Worm (Caenorhabditis elegans) whole organism, L1 larva: ENCODE data around the gene col-20.
A peak's percentile ranks its signal among the peaks of the same experiment; 100 is the strongest.

Experiments
- C04F5.9 ChIP-seq: sonication (generic microtip); optimal IDR thresholded peaks from 2 replicates; lab custom pipeline; 2016; ENCODE audit warnings: missing genetic modification characterization, missing compliant biosample characterization
- alr-1 ChIP-seq: fragments of 200-800 bp; sonication (Bioruptor generic); optimal IDR thresholded peaks from 2 replicates; lab custom pipeline; 2018; ENCODE audit warnings: borderline replicate concordance, mild to moderate bottlenecking, missing genetic modification characterization, missing compliant biosample characterization
- ceh-63 ChIP-seq: fragments of 200-800 bp; sonication (Bioruptor generic); optimal IDR thresholded peaks from 2 replicates; lab custom pipeline; 2018; ENCODE audit warnings: mild to moderate bottlenecking, missing genetic modification characterization, missing compliant biosample characterization
- ceh-88 ChIP-seq: fragments of 200-800 bp; sonication (Bioruptor generic); IDR thresholded peaks from 2 replicates; pipeline ENCODE4 v1.3.6; 2022; ENCODE audit warnings: missing genetic modification characterization, missing compliant biosample characterization
- ces-1 ChIP-seq: fragments of 150-350 bp; optimal IDR thresholded peaks from 2 replicates; lab custom pipeline; 2014; ENCODE audit warnings: missing biosample characterization, missing genetic modification reagents, missing genetic modification characterization
- dpl-1 ChIP-seq, 3 experiments: fragments of 150-350 bp in 2 of 3; sonication (generic microtip) in 1 of 3; optimal IDR thresholded peaks; 2 replicates each; lab custom pipeline; 2014 to 2017; ENCODE audit warnings: missing biosample characterization in 3 of 3, missing genetic modification characterization in 3 of 3, missing genetic modification reagents in 3 of 3
- efl-1 ChIP-seq, 4 experiments: fragments of 150-350 bp; optimal IDR thresholded peaks in 3 of 4; peaks in 1 of 4; 1 replicate in 1 of 4; 2 replicates in 3 of 4; lab custom pipeline; 2014; ENCODE audit warnings: missing biosample characterization in 2 of 4, missing genetic modification characterization in 2 of 4, missing genetic modification reagents in 2 of 4
- egl-13 ChIP-seq: sonication (generic microtip); optimal IDR thresholded peaks from 2 replicates; lab custom pipeline; 2016; ENCODE audit warnings: missing genotype, missing genetic modification reagents, missing genetic modification characterization, missing compliant biosample characterization
- egl-27 ChIP-seq, 2 experiments: fragments of 150-350 bp in 1 of 2; sonication (generic microtip); optimal IDR thresholded peaks; 3 replicates each; lab custom pipeline; 2017 to 2018; ENCODE audit warnings: missing biosample characterization in 2 of 2, missing genetic modification characterization in 2 of 2, missing genetic modification reagents in 2 of 2
- elt-2 ChIP-seq: sonication (generic microtip); optimal IDR thresholded peaks from 2 replicates; lab custom pipeline; 2016; ENCODE audit warnings: missing genetic modification characterization, mild to moderate bottlenecking, inconsistent platforms, missing compliant biosample characterization, missing genetic modification reagents
- elt-3 ChIP-seq, 6 experiments: fragments of 150-350 bp in 1 of 6; sonication (generic microtip); optimal IDR thresholded peaks; 2 replicates each; lab custom pipeline; 2017 to 2018; ENCODE audit warnings: missing biosample characterization in 6 of 6, missing genetic modification characterization in 6 of 6, inconsistent platforms in 1 of 6
- fkh-8 ChIP-seq: sonication (generic microtip); optimal IDR thresholded peaks from 2 replicates; lab custom pipeline; 2016; ENCODE audit warnings: mild to moderate bottlenecking, missing genetic modification characterization, missing compliant biosample characterization
- isw-1 ChIP-seq: fragments of 200-800 bp; sonication (Bioruptor generic); IDR thresholded peaks from 2 replicates; pipeline ENCODE4 v1.3.6; 2022; ENCODE audit warnings: missing genetic modification characterization, missing compliant biosample characterization
- lin-14 ChIP-seq: fragments of 200-800 bp; sonication (Bioruptor generic); optimal IDR thresholded peaks from 2 replicates; lab custom pipeline; 2018; ENCODE audit warnings: mild to moderate bottlenecking, missing genetic modification characterization, moderate library complexity, missing compliant biosample characterization
- lin-35 ChIP-seq, 2 experiments: fragments of 150-350 bp; optimal IDR thresholded peaks; 2 replicates each; lab custom pipeline; 2014; ENCODE audit warnings: missing biosample characterization in 2 of 2, missing genetic modification characterization in 2 of 2, missing genetic modification reagents in 2 of 2
- lin-39 ChIP-seq: fragments of 150-350 bp; optimal IDR thresholded peaks from 2 replicates; lab custom pipeline; 2014; ENCODE audit warnings: missing biosample characterization, missing genetic modification reagents, missing genetic modification characterization
- mdl-1 ChIP-seq, 2 experiments: fragments of 150-350 bp; optimal IDR thresholded peaks; 2 replicates each; lab custom pipeline; 2014 to 2017; ENCODE audit warnings: missing biosample characterization in 2 of 2, missing genetic modification characterization in 2 of 2, inconsistent platforms in 1 of 2
- mep-1 ChIP-seq: fragments of 150-350 bp; optimal IDR thresholded peaks from 2 replicates; lab custom pipeline; 2014; ENCODE audit warnings: missing biosample characterization, missing genetic modification characterization
- nhr-19 ChIP-seq: fragments of 200-800 bp; sonication (Bioruptor generic); conservative IDR thresholded peaks from 2 replicates; pipeline ENCODE4 v1.3.6; 2022; ENCODE audit warnings: missing genetic modification characterization, missing compliant biosample characterization
- nhr-20 ChIP-seq: sonication (generic microtip); optimal IDR thresholded peaks from 2 replicates; lab custom pipeline; 2016; ENCODE audit warnings: mild to moderate bottlenecking, missing genetic modification characterization, missing compliant biosample characterization
- nhr-237 ChIP-seq: fragments of 150-350 bp; optimal IDR thresholded peaks from 2 replicates; lab custom pipeline; 2014; ENCODE audit warnings: missing biosample characterization, missing genetic modification characterization
- nhr-28 ChIP-seq: fragments of 150-350 bp; optimal IDR thresholded peaks from 2 replicates; lab custom pipeline; 2014; ENCODE audit warnings: missing biosample characterization, missing genetic modification characterization
- nhr-71 ChIP-seq: sonication (generic microtip); optimal IDR thresholded peaks from 2 replicates; lab custom pipeline; 2016; ENCODE audit warnings: mild to moderate bottlenecking, missing genetic modification characterization, moderate library complexity, missing compliant biosample characterization
- nhr-85 ChIP-seq: sonication (generic microtip); peaks from one replicate; lab custom pipeline; 2016; ENCODE audit warnings: missing genetic modification characterization, inconsistent platforms, missing compliant biosample characterization
- nhr-90 ChIP-seq: sonication (generic microtip); optimal IDR thresholded peaks from 2 replicates; lab custom pipeline; 2016; ENCODE audit warnings: mild to moderate bottlenecking, missing genetic modification characterization, missing compliant biosample characterization; ENCODE audit not compliant: poor library complexity
- pqm-1 ChIP-seq: sonication (generic microtip); optimal IDR thresholded peaks from 3 replicates; lab custom pipeline; 2017; ENCODE audit warnings: missing biosample characterization, missing genetic modification characterization
- rnt-1 ChIP-seq: sonication (generic microtip); optimal IDR thresholded peaks from 2 replicates; lab custom pipeline; 2016; ENCODE audit warnings: mild to moderate bottlenecking, missing genetic modification characterization, moderate library complexity, missing compliant biosample characterization
- skn-1 ChIP-seq: fragments of 150-350 bp; optimal IDR thresholded peaks from 2 replicates; lab custom pipeline; 2014; ENCODE audit warnings: missing biosample characterization, missing genetic modification characterization
- snpc-4 ChIP-seq: fragments of 150-350 bp; optimal IDR thresholded peaks from 2 replicates; lab custom pipeline; 2014; ENCODE audit warnings: missing biosample characterization, missing genetic modification characterization
- snu-23 ChIP-seq: sonication (generic microtip); optimal IDR thresholded peaks from 2 replicates; lab custom pipeline; 2016; ENCODE audit warnings: missing genetic modification characterization, missing compliant biosample characterization
- sup-37 ChIP-seq: fragments of 200-800 bp; sonication (Bioruptor generic); optimal IDR thresholded peaks from 2 replicates; lab custom pipeline; 2018; ENCODE audit warnings: mild to moderate bottlenecking, missing genetic modification characterization, missing compliant biosample characterization
- swsn-7 ChIP-seq: sonication (generic microtip); optimal IDR thresholded peaks from 2 replicates; lab custom pipeline; 2016; ENCODE audit warnings: missing genetic modification characterization, missing compliant biosample characterization
- tbx-2 ChIP-seq: sonication (generic microtip); optimal IDR thresholded peaks from 2 replicates; lab custom pipeline; 2016; ENCODE audit warnings: missing genetic modification characterization, missing compliant biosample characterization
- unc-130 ChIP-seq: fragments of 150-350 bp; optimal IDR thresholded peaks from 2 replicates; lab custom pipeline; 2017; ENCODE audit warnings: missing biosample characterization, missing genetic modification characterization, inconsistent platforms
- unc-62 ChIP-seq: fragments of 150-350 bp; optimal IDR thresholded peaks from 2 replicates; lab custom pipeline; 2014; ENCODE audit warnings: missing biosample characterization, missing genetic modification reagents, missing genetic modification characterization
- unc-86 ChIP-seq: sonication (generic microtip); optimal IDR thresholded peaks from 2 replicates; lab custom pipeline; 2016; ENCODE audit warnings: missing genetic modification characterization, missing compliant biosample characterization
- vab-15 ChIP-seq: sonication (generic microtip); optimal IDR thresholded peaks from 2 replicates; lab custom pipeline; 2017; ENCODE audit warnings: missing genotype, mild to moderate bottlenecking, missing genetic modification characterization, missing compliant biosample characterization
- zag-1 ChIP-seq: fragments of 150-350 bp; optimal IDR thresholded peaks from 2 replicates; lab custom pipeline; 2014; ENCODE audit warnings: missing biosample characterization, missing genetic modification characterization

Gene col-20

ce11 chrII:4888527-4889487 lies 18.2 kb upstream of the col-20 start, which contains the start of gene pgm-1 (continued):
- TF ChIP-seq snu-23 (GFP tag; lab: Kevin White, UChicago) (peak; percentile 45), unc-130 (tag; lab: Kevin White, UChicago) (peak; percentile 14), nhr-71 (tag; lab: Kevin White, UChicago) (peak; percentile 70), egl-13 (tag; lab: Kevin White, UChicago) (no peak), isw-1 (no peak), lin-39 (peak; percentile 9), mep-1 (tag; lab: Kevin White, UChicago) (peak; percentile 27)

- no peak for TF ChIP-seq nhr-237 (tag; lab: Kevin White, UChicago)
- TF ChIP-seq unc-62: no peak
- TF ChIP-seq fkh-8 (tag; lab: Kevin White, UChicago): no peak
- TF ChIP-seq swsn-7: no peak
- TF ChIP-seq lin-14 (GFP tag; lab: Kevin White, UChicago): no peak
- TF ChIP-seq egl-13 (tag; lab: Kevin White, UChicago): no peak
- no peak for TF ChIP-seq pqm-1
- no peak for TF ChIP-seq C04F5.9 (tag; lab: Kevin White, UChicago)
- TF ChIP-seq unc-86 (tag; lab: Kevin White, UChicago): no peak
- no peak for TF ChIP-seq zag-1
- no peak for TF ChIP-seq lin-35 (GFP tag; optimal IDR thresholded peaks at IDR 0.05; lab: Kevin White, UChicago)
- no peak for TF ChIP-seq alr-1
Measured at ce11 chrII:4885976-4886375, 15.4 kb upstream of the col-20 start, which contains the start of gene R05F9.7. R05F9.7 (plus strand) TSS chrII:4886276.

ce11 chrII:4884403-4884802 lies 13.8 kb upstream of the col-20 start:
- TF ChIP-seq snpc-4 (tag; lab: Kevin White, UChicago): no peak
- no peak for TF ChIP-seq efl-1 (optimal IDR thresholded peaks at IDR 0.05; lab: Kevin White, UChicago)
- TF ChIP-seq efl-1 (GFP tag; optimal IDR thresholded peaks at IDR 0.05 in 1 of 2; lab: Kevin White, UChicago): peak in 1 of 2 experiments; percentile 52

DNA sequence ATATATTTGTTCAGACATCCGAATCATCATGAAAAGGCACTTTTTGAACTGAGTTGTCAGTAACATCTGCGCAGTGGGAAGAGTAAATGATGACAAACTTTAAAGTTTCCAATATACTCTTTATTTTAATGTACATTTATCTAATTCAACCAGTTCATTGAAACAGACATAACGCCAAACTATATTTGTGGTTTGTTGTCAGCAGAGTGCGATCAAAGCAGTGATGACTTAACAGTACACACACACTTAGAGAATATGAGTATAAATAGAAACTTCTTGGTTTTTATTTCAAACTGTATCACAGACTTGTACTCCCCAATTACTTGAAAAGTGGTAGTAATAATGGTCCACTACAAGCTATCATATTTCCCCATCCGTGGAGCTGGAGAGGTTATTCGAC lies 12.8 kb upstream of the col-20 start, which contains the start of gene gst-8:
TSS of gene gst-8 (plus strand) at position 301 of the 400 bp plus-strand sequence.
- TF ChIP-seq egl-27 (tag; optimal IDR thresholded peaks at IDR 0.05; lab: Kevin White, UChicago) (no peak), elt-2 (peak; percentile 10)

- peak; percentile 39 for TF ChIP-seq nhr-20 (tag; lab: Kevin White, UChicago)
- TF ChIP-seq ceh-88 (GFP tag; lab: Robert Waterston, UW): no peak
- TF ChIP-seq nhr-28 (tag; lab: Kevin White, UChicago): no peak
- no peak for TF ChIP-seq vab-15 (tag; lab: Kevin White, UChicago)
Measured at ce11 chrII:4882498-4882897, 11.9 kb upstream of the col-20 start.

- TF ChIP-seq snu-23 (GFP tag; lab: Kevin White, UChicago) (peak; percentile 44), sup-37 (GFP tag; lab: Kevin White, UChicago) (no peak), nhr-90 (tag; lab: Kevin White, UChicago) (peak; percentile 19), lin-14 (GFP tag; lab: Kevin White, UChicago) (peak; percentile 65), nhr-19 (GFP tag; lab: Robert Waterston, UW) (0 out of 2 replicates have a peak, but pooled peaks have one; percentile 8), skn-1 (peak; percentile 98), nhr-85 (tag; lab: Kevin White, UChicago) (peak; percentile 69), rnt-1 (tag; lab: Kevin White, UChicago) (no peak), efl-1 (optimal IDR thresholded peaks at IDR 0.05; lab: Kevin White, UChicago) (peak; percentile 3), efl-1 (GFP tag; optimal IDR thresholded peaks at IDR 0.05 in 1 of 2; lab: Kevin White, UChicago) (peak in 1 of 2 experiments; percentile 77), mep-1 (tag; lab: Kevin White, UChicago) (no peak), tbx-2 (tag; lab: Kevin White, UChicago) (peak; percentile 40), mdl-1 (tag; optimal IDR thresholded peaks at IDR 0.05; lab: Kevin White, UChicago) (peak in 1 of 2 experiments; percentile 29), ces-1 (no peak), elt-3 (tag; optimal IDR thresholded peaks at IDR 0.05; lab: Kevin White, UChicago) (peak in 2 of 6 experiments; percentile 9 to 17), nhr-71 (tag; lab: Kevin White, UChicago) (peak; percentile 48), elt-2 (peak; percentile 87), snpc-4 (tag; lab: Kevin White, UChicago) (no peak), ceh-63 (GFP tag; lab: Kevin White, UChicago) (no peak), lin-35 (GFP tag; optimal IDR thresholded peaks at IDR 0.05; lab: Kevin White, UChicago) (peak in 1 of 2 experiments; percentile 68), nhr-20 (tag; lab: Kevin White, UChicago) (peak; percentile 90), dpl-1 (GFP tag; optimal IDR thresholded peaks at IDR 0.05; lab: Kevin White, UChicago) (peak in 1 of 3 experiments; percentile 15)
Measured at ce11 chrII:4881727-4882126, 11.1 kb upstream of the col-20 start, which contains the start of gene gst-7. gst-7 (plus strand) TSS chrII:4882062.
